Fruit fly (Drosophila melanogaster) whole organism, prepupa: Measurements from ENCODE around the gene sro.

Source experiments
- Blimp-1 ChIP-seq: fragments of 200-800 bp; sonication (Bioruptor generic); optimal IDR thresholded peaks from 3 replicates; lab custom pipeline; 2017; ENCODE audit warnings: missing biosample characterization, missing genetic modification characterization, mild to moderate bottlenecking, moderate library complexity, missing genetic modification reagents
- CG10669 ChIP-seq: fragments of 200-800 bp; sonication (Bioruptor generic); optimal IDR thresholded peaks from 3 replicates; lab custom pipeline; 2018; ENCODE audit warnings: missing biosample characterization, mild to moderate bottlenecking, missing genetic modification characterization, moderate library complexity
- CG11762 ChIP-seq: fragments of 200-800 bp; sonication (Bioruptor generic); optimal IDR thresholded peaks from 3 replicates; lab custom pipeline; 2016; ENCODE audit warnings: missing biosample characterization, missing genetic modification characterization; ENCODE audit not compliant: insufficient read depth
- CG11902 ChIP-seq: fragments of 200-800 bp; sonication (Bioruptor generic); optimal IDR thresholded peaks from 3 replicates; lab custom pipeline; 2016; ENCODE audit warnings: missing biosample characterization, missing genetic modification characterization
- CG3032 ChIP-seq: fragments of 200-800 bp; optimal IDR thresholded peaks from 2 replicates; lab custom pipeline; 2019; ENCODE audit warnings: missing biosample characterization, mild to moderate bottlenecking, missing genetic modification characterization, moderate library complexity
- CG31627 ChIP-seq: fragments of 200-800 bp; sonication (Bioruptor generic); optimal IDR thresholded peaks from 3 replicates; lab custom pipeline; 2016; ENCODE audit warnings: missing biosample characterization, missing genetic modification characterization
- CG32006 ChIP-seq: fragments of 200-800 bp; sonication (Bioruptor generic); optimal IDR thresholded peaks from 3 replicates; lab custom pipeline; 2017; ENCODE audit warnings: missing biosample characterization, mild to moderate bottlenecking, missing genetic modification characterization
- CG34406 ChIP-seq: fragments of 200-800 bp; sonication (Bioruptor generic); optimal IDR thresholded peaks from 3 replicates; lab custom pipeline; 2016; ENCODE audit warnings: missing biosample characterization, missing genetic modification characterization
- CG3919 ChIP-seq: fragments of 200-800 bp; sonication (Bioruptor generic); optimal IDR thresholded peaks from 3 replicates; lab custom pipeline; 2016; ENCODE audit warnings: missing biosample characterization, missing genetic modification characterization
- CG4318 ChIP-seq: fragments of 200-800 bp; sonication (Bioruptor generic); optimal IDR thresholded peaks from 3 replicates; lab custom pipeline; 2017; ENCODE audit warnings: missing biosample characterization, mild to moderate bottlenecking, missing genetic modification characterization
- CG6163 ChIP-seq: fragments of 200-800 bp; sonication (Bioruptor generic); IDR thresholded peaks from 3 replicates; pipeline ENCODE4 v1.3.6; 2022; ENCODE audit warnings: missing biosample characterization, missing genetic modification characterization
- CG6276 ChIP-seq: fragments of 200-800 bp; sonication (Bioruptor generic); optimal IDR thresholded peaks from 2 replicates; lab custom pipeline; 2017; ENCODE audit warnings: missing biosample characterization, mild to moderate bottlenecking, missing genetic modification characterization
- CG6792 ChIP-seq: fragments of 200-800 bp; sonication (Bioruptor generic); optimal IDR thresholded peaks from 3 replicates; lab custom pipeline; 2016; ENCODE audit warnings: missing biosample characterization, missing genetic modification characterization
- CG6808 ChIP-seq: fragments of 200-800 bp; sonication (Bioruptor generic); optimal IDR thresholded peaks from 3 replicates; lab custom pipeline; 2017; ENCODE audit warnings: missing biosample characterization, missing genetic modification characterization, mild to moderate bottlenecking, moderate library complexity, missing genetic modification reagents
- CG7368 ChIP-seq: fragments of 200-800 bp; sonication (Bioruptor generic); optimal IDR thresholded peaks from 3 replicates; lab custom pipeline; 2016; ENCODE audit warnings: missing biosample characterization, missing genetic modification characterization
- CG8119 ChIP-seq: fragments of 200-800 bp; sonication (Bioruptor generic); IDR thresholded peaks from 3 replicates; pipeline ENCODE4 v1.3.6; 2022; ENCODE audit warnings: missing biosample characterization, missing genetic modification characterization
- CG8319 ChIP-seq: fragments of 200-800 bp; sonication (Bioruptor generic); optimal IDR thresholded peaks from 3 replicates; lab custom pipeline; 2016; ENCODE audit warnings: missing biosample characterization, missing genetic modification characterization
- CG8632 ChIP-seq: fragments of 200-800 bp; sonication (Bioruptor generic); optimal IDR thresholded peaks from 3 replicates; lab custom pipeline; 2016; ENCODE audit warnings: missing biosample characterization, missing genetic modification characterization
- CG9139 ChIP-seq: fragments of 200-800 bp; sonication (Bioruptor generic); optimal IDR thresholded peaks from 3 replicates; lab custom pipeline; 2017; ENCODE audit warnings: missing biosample characterization, mild to moderate bottlenecking, missing genetic modification characterization
- Eip75B ChIP-seq: fragments of 200-800 bp; sonication (Bioruptor generic); optimal IDR thresholded peaks from 3 replicates; lab custom pipeline; 2016; ENCODE audit warnings: missing biosample characterization, missing genetic modification characterization
- Eip78C ChIP-seq: fragments of 200-800 bp; sonication (Bioruptor generic); peaks from one replicate; lab custom pipeline; 2016; ENCODE audit warnings: missing biosample characterization, missing genetic modification characterization
- Eip93F ChIP-seq: fragments of 200-800 bp; sonication (Bioruptor generic); optimal IDR thresholded peaks from 2 replicates; lab custom pipeline; 2016; ENCODE audit warnings: missing biosample characterization, mild to moderate bottlenecking, missing genetic modification characterization
- Ets21C ChIP-seq: fragments of 200-800 bp; sonication (Bioruptor generic); optimal IDR thresholded peaks from 3 replicates; lab custom pipeline; 2016; ENCODE audit warnings: missing biosample characterization, missing genetic modification characterization
- Ets96B ChIP-seq: fragments of 200-800 bp; optimal IDR thresholded peaks from 2 replicates; lab custom pipeline; 2019; ENCODE audit warnings: missing biosample characterization, mild to moderate bottlenecking, missing genetic modification characterization, moderate library complexity
- Gug ChIP-seq: fragments of 200-800 bp; sonication (Bioruptor generic); IDR thresholded peaks from 2 replicates; pipeline ENCODE4 v1.3.6; 2022; ENCODE audit warnings: missing biosample characterization, missing genetic modification characterization
- Lpt ChIP-seq: fragments of 200-800 bp; sonication (Bioruptor generic); optimal IDR thresholded peaks from 3 replicates; lab custom pipeline; 2016; ENCODE audit warnings: missing biosample characterization, missing genetic modification characterization
- Met ChIP-seq: fragments of 200-800 bp; sonication (Bioruptor generic); optimal IDR thresholded peaks from 3 replicates; lab custom pipeline; 2016; ENCODE audit warnings: missing biosample characterization, missing genetic modification characterization
- OdsH ChIP-seq: fragments of 200-800 bp; sonication (Bioruptor generic); optimal IDR thresholded peaks from 3 replicates; lab custom pipeline; 2016; ENCODE audit warnings: missing biosample characterization, missing genetic modification characterization
- Smox ChIP-seq: fragments of 200-800 bp; sonication (Bioruptor generic); optimal IDR thresholded peaks from 3 replicates; lab custom pipeline; 2016; ENCODE audit warnings: missing biosample characterization, missing genetic modification characterization
- Sox102F ChIP-seq: fragments of 200-800 bp; sonication (Bioruptor generic); optimal IDR thresholded peaks from 2 replicates; lab custom pipeline; 2016; ENCODE audit warnings: missing biosample characterization, mild to moderate bottlenecking, missing genetic modification characterization
- Sox14 ChIP-seq: fragments of 200-800 bp; sonication (Bioruptor generic); optimal IDR thresholded peaks from 3 replicates; lab custom pipeline; 2016; ENCODE audit warnings: missing biosample characterization, missing genetic modification characterization
- Sox15 ChIP-seq: fragments of 200-800 bp; sonication (Bioruptor generic); optimal IDR thresholded peaks from 3 replicates; lab custom pipeline; 2016; ENCODE audit warnings: missing biosample characterization, missing genetic modification characterization
- achi ChIP-seq: fragments of 200-800 bp; sonication (Bioruptor generic); optimal IDR thresholded peaks from 3 replicates; lab custom pipeline; 2016; ENCODE audit warnings: missing biosample characterization, missing genetic modification characterization
- acj6 ChIP-seq: fragments of 200-800 bp; sonication (Bioruptor generic); optimal IDR thresholded peaks from 3 replicates; lab custom pipeline; 2016; ENCODE audit warnings: missing biosample characterization, missing genetic modification characterization
- cyc ChIP-seq: fragments of 200-800 bp; sonication (Bioruptor generic); optimal IDR thresholded peaks from 3 replicates; lab custom pipeline; 2016; ENCODE audit warnings: missing biosample characterization, missing genetic modification characterization
- dac ChIP-seq: fragments of 200-800 bp; sonication (Bioruptor generic); optimal IDR thresholded peaks from 2 replicates; lab custom pipeline; 2017; ENCODE audit warnings: missing biosample characterization, mild to moderate bottlenecking, missing genetic modification characterization
- eg ChIP-seq: fragments of 200-800 bp; sonication (Bioruptor generic); IDR thresholded peaks from 3 replicates; pipeline ENCODE4 v1.3.6; 2022; ENCODE audit warnings: missing biosample characterization, missing genetic modification characterization
- esn ChIP-seq: fragments of 200-800 bp; sonication (Bioruptor generic); optimal IDR thresholded peaks from 2 replicates; lab custom pipeline; 2016; ENCODE audit warnings: missing biosample characterization, mild to moderate bottlenecking, missing genetic modification characterization, moderate library complexity
- fd59A ChIP-seq: fragments of 200-800 bp; sonication (Bioruptor generic); optimal IDR thresholded peaks from 2 replicates; lab custom pipeline; 2017; ENCODE audit warnings: missing biosample characterization, mild to moderate bottlenecking, missing genetic modification characterization, missing genetic modification reagents
- fkh ChIP-seq: fragments of 200-800 bp; sonication (Bioruptor generic); optimal IDR thresholded peaks from 3 replicates; lab custom pipeline; 2017; ENCODE audit warnings: missing biosample characterization, mild to moderate bottlenecking, missing genetic modification characterization, moderate library complexity
- lz ChIP-seq: fragments of 200-800 bp; sonication (Bioruptor generic); optimal IDR thresholded peaks from 3 replicates; lab custom pipeline; 2016; ENCODE audit warnings: missing biosample characterization, missing genetic modification characterization
- net ChIP-seq: fragments of 200-800 bp; sonication (Bioruptor generic); optimal IDR thresholded peaks from 3 replicates; lab custom pipeline; 2016; ENCODE audit warnings: missing biosample characterization, missing genetic modification characterization
- pdm3 ChIP-seq: fragments of 200-800 bp; sonication (Bioruptor generic); optimal IDR thresholded peaks from 3 replicates; lab custom pipeline; 2016; ENCODE audit warnings: missing biosample characterization, missing genetic modification characterization
- spab ChIP-seq: fragments of 200-800 bp; sonication (Bioruptor generic); optimal IDR thresholded peaks from 2 replicates; lab custom pipeline; 2017; ENCODE audit warnings: missing biosample characterization, mild to moderate bottlenecking, missing genetic modification characterization, missing genetic modification reagents
- ss ChIP-seq, 2 experiments: fragments of 200-800 bp; sonication (Bioruptor generic); optimal IDR thresholded peaks; 2 replicates in 1 of 2; 3 replicates in 1 of 2; lab custom pipeline; 2017 to 2018; ENCODE audit warnings: mild to moderate bottlenecking in 2 of 2, missing biosample characterization in 2 of 2, missing genetic modification characterization in 2 of 2, moderate library complexity in 1 of 2
- svp ChIP-seq: fragments of 200-800 bp; sonication (Bioruptor generic); peaks from one replicate; lab custom pipeline; 2016; ENCODE audit warnings: missing biosample characterization, missing genetic modification characterization
- topi ChIP-seq: fragments of 200-800 bp; sonication (Bioruptor generic); optimal IDR thresholded peaks from 3 replicates; lab custom pipeline; 2016; ENCODE audit warnings: missing biosample characterization, missing genetic modification characterization
- vri ChIP-seq: fragments of 200-800 bp; sonication (Bioruptor generic); optimal IDR thresholded peaks from 3 replicates; lab custom pipeline; 2016; ENCODE audit warnings: missing biosample characterization, mild to moderate bottlenecking, missing genetic modification characterization

sro gene

DNA sequence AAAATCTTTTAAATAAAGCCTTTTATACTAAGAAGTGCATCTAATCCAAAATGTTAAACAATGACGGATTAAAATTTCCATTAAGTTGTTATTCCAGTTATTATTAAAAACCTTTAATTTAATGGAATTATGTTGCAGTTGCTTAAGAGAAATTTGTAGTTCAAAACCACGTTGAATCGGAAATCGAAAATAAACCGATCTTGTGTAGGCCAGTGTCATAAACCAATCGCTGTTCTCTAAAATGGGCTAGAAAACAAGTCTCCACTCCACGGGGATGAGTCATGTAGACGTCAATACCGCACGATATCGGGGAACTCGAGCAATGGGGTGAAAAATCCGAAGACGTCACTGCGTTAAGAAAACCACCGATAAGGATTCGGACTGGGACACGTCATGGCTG, 32.8 kb upstream of the sro start:
- TF ChIP-seq CG9139 (GFP tag; lab: Kevin White, UChicago), result no peak
- peak; percentile 44 for TF ChIP-seq Eip78C
- no peak for TF ChIP-seq pdm3 (GFP tag; lab: Kevin White, UChicago)
- no peak for TF ChIP-seq eg (GFP tag; lab: Robert Waterston, UW)
- no peak for TF ChIP-seq Ets21C (GFP tag; lab: Kevin White, UChicago)
- TF ChIP-seq CG10669 (GFP tag; lab: Kevin White, UChicago), result peak; percentile 1
- 0 out of 3 replicates have a peak, but pooled peaks have one; percentile 20 for TF ChIP-seq CG6163 (GFP tag; lab: Robert Waterston, UW)
- TF ChIP-seq svp, result peak; percentile 43
- TF ChIP-seq CG32006 (GFP tag; lab: Kevin White, UChicago), result no peak
- TF ChIP-seq Sox15 (GFP tag; lab: Kevin White, UChicago), result no peak
- TF ChIP-seq Sox102F (GFP tag; lab: Kevin White, UChicago), result no peak
- TF ChIP-seq CG6808 (GFP tag; lab: Kevin White, UChicago), result no peak

DNA sequence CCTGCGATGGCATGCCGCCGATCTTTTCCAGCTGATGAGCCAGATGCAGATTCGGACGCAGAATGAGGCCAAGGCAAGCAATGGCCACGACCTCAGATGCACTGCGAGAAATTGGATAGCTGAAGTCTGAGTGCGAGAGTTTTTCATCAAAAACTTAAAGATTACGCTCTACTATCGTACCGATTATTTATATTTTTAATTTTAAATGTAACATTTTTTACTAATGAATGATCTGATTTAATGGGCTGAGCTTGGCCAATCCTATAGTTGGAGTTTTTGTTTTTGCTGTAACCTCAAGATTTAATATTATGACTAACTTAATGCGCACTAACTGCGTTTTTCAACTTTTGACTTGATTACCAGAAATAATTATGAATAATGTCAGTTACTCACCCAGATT, 32.1 kb upstream of the sro start:
- TF ChIP-seq Smox (GFP tag; lab: Kevin White, UChicago) (peak; percentile 73), CG9139 (GFP tag; lab: Kevin White, UChicago) (no peak), CG6808 (GFP tag; lab: Kevin White, UChicago) (peak; percentile 38), CG8119 (GFP tag; lab: Robert Waterston, UW) (0 out of 3 replicates have a peak, but pooled peaks have one; percentile 15), CG4318 (GFP tag; lab: Kevin White, UChicago) (peak; percentile 21), CG7368 (GFP tag; lab: Kevin White, UChicago) (no peak), pdm3 (GFP tag; lab: Kevin White, UChicago) (peak; percentile 38), Ets96B (tag; lab: Kevin White, UChicago) (peak; percentile 39), CG6792 (GFP tag; lab: Kevin White, UChicago) (peak; percentile 39), spab (GFP tag; lab: Kevin White, UChicago) (peak; percentile 29), CG3032 (tag; lab: Kevin White, UChicago) (peak; percentile 26), dac (GFP tag; lab: Kevin White, UChicago) (no peak), cyc (GFP tag; lab: Kevin White, UChicago) (peak; percentile 62), CG3919 (GFP tag; lab: Kevin White, UChicago) (peak; percentile 65), Eip93F (GFP tag; lab: Kevin White, UChicago) (no peak), svp (peak; percentile 89), Gug (GFP tag; lab: Robert Waterston, UW) (no peak), CG11762 (GFP tag; lab: Kevin White, UChicago) (peak; percentile 19), Sox15 (GFP tag; lab: Kevin White, UChicago) (peak; percentile 49), achi (peak; percentile 50), Sox14 (GFP tag; lab: Kevin White, UChicago) (no peak), CG34406 (GFP tag; lab: Kevin White, UChicago) (peak; percentile 43), topi (peak; percentile 75), Blimp-1 (GFP tag; lab: Kevin White, UChicago) (peak; percentile 7), lz (GFP tag; lab: Kevin White, UChicago) (peak; percentile 67), ss (GFP tag; optimal IDR thresholded peaks at IDR 0.05; lab: Kevin White, UChicago) (peak in 1 of 2 experiments; percentile 43), fd59A (GFP tag; lab: Kevin White, UChicago) (no peak), CG6276 (GFP tag; lab: Kevin White, UChicago) (no peak), Met (peak; percentile 75), esn (GFP tag; lab: Kevin White, UChicago) (peak; percentile 74), Lpt (GFP tag; lab: Kevin White, UChicago) (peak; percentile 17), Eip78C (peak; percentile 91), Eip75B (GFP tag; lab: Kevin White, UChicago) (peak; percentile 71), CG6163 (GFP tag; lab: Robert Waterston, UW) (peak; percentile 62), fkh (GFP tag; lab: Kevin White, UChicago) (no peak), Ets21C (GFP tag; lab: Kevin White, UChicago) (peak; percentile 51), vri (GFP tag; lab: Kevin White, UChicago) (no peak), acj6 (GFP tag; lab: Kevin White, UChicago) (peak; percentile 52), CG11902 (peak; percentile 41), CG31627 (GFP tag; lab: Kevin White, UChicago) (peak; percentile 56), CG8319 (GFP tag; lab: Kevin White, UChicago) (peak; percentile 51), CG10669 (GFP tag; lab: Kevin White, UChicago) (peak; percentile 42), CG32006 (GFP tag; lab: Kevin White, UChicago) (peak; percentile 55), Sox102F (GFP tag; lab: Kevin White, UChicago) (peak; percentile 37), net (GFP tag; lab: Kevin White, UChicago) (peak; percentile 44), CG8632 (peak; percentile 46), OdsH (GFP tag; lab: Kevin White, UChicago) (peak; percentile 57)
